Worm (Caenorhabditis elegans): ENCODE results near the gene F22E5.21.
"Not testable (repeated sequence)": the region's sequence is repeated elsewhere in the genome, so short reads cannot be mapped to it uniquely, and the experiment has no call there.

ce11 chrII:2673534-2673933 is 36.3 kb upstream of the F22E5.21 start, which contains the start of the genes F22E5.20 and F22E5.1:
- not testable (repeated sequence) for TF ChIP-seq flt-1 (GFP tag; IDR thresholded peaks at IDR 0.05); klf-2 (GFP tag; conservative IDR thresholded peaks at IDR 0.05); ztf-23 (GFP tag; IDR thresholded peaks at IDR 0.05); tab-1 (GFP tag; IDR thresholded peaks at IDR 0.05); T22C8.4 (GFP tag; IDR thresholded peaks at IDR 0.05); cog-1 (tag; optimal IDR thresholded peaks at IDR 0.05)
